Worm (Caenorhabditis elegans) whole organism, L4/young adult: ENCODE data around the gene tag-322.

ENCODE experiments used
- W03F9.2 ChIP-seq: fragments of 150-350 bp; optimal IDR thresholded peaks from 2 replicates; lab custom pipeline; 2014; ENCODE audit warnings: missing biosample characterization, missing genetic modification characterization
- dao-5 ChIP-seq: sonication (generic microtip); optimal IDR thresholded peaks from 2 replicates; lab custom pipeline; 2016; ENCODE audit warnings: missing genotype, missing genetic modification characterization, moderate library complexity, missing compliant biosample characterization
- him-1 ChIP-seq: sonication (generic microtip); optimal IDR thresholded peaks from 2 replicates; lab custom pipeline; 2016; ENCODE audit warnings: missing genotype, missing genetic modification reagents, missing genetic modification characterization, missing compliant biosample characterization

The tag-322 gene

DNA sequence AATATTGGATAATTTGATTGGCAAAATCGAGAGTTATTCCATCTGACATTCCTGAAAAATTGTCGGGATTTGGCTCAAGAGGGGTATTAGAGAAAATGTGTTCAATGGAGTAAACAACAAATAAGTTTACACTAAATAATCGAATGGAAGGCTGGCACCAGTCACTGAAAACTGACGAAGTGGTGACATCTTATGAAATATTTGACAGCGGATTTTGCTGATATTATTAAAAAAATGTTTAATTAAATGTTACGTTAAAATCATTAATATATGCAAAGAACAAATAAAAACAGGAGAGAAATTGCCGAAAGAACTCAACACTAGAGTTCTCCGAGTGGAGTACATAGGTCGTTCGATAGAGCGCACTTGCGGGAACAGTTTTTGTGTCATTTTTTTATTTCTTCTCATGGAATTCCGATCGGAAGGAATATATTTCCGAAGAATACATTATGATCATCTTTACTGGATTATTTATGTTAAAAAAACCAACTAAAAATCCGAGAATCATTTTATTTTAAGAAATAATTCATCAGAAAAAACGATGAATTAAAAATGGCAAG, at the start of gene tag-322:
tag-322 (minus strand) TSS at position 51 of the 560 bp plus-strand sequence.
- TF ChIP-seq W03F9.2 (tag; lab: Kevin White, UChicago) (peak; percentile 73), dao-5 (tag; lab: Kevin White, UChicago) (no peak)

DNA sequence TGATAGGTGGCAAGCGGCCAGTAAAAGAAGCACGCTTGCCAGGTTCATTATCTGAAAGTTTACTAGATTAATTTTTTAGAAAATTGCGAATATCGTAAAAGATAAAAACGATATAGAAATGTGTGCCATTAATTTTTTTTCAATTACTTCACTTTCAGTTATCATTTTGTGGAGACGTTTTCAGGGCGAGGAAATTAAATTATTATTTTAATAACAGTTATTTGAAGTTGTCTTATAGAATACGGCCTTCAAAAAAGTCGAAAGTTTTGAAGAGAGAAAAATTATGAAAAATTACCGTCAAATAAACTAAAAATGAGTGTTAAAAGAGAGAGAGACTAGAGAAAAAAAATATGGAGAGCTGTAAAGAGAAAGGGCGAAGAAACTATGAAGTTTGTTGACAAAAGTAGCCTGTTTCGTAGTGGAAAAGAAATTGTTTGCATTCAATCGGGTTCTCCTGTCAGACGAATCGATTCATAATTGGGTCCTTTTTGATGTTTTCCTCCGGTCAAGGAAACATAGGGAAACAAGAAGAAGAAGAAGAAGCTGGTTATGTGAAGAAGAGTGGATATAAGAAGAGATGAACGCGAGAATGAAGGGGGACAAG, 49.4 kb upstream of the tag-322 start, which contains the start of gene erp-44.2:
erp-44.2 (minus strand) TSS at position 51 of the 604 bp plus-strand sequence.
- TF ChIP-seq him-1 (tag; lab: Kevin White, UChicago) (no peak), dao-5 (tag; lab: Kevin White, UChicago) (no peak), W03F9.2 (tag; lab: Kevin White, UChicago) (no peak)

DNA sequence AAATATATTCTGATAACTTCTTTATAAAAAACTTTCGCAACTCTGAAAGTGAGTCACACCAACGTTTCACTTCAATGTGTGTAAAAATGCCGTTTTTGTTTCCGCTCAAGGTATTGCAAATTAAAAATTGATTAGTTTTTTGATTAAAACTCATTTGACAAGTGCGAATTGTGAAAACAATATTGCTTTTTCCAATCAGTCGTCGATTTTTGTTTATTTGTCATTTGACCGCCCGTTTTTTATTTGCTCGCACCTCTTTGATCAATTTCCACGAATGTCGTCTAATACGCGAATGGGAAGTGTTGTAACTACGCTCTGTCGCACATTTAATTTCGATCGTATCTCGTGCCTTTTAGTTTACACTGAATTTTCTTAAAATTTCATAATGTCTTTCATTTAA, 44.8 kb upstream of the tag-322 start, which contains the start of gene mvb-12:
mvb-12 (plus strand) TSS at position 375 of the 400 bp plus-strand sequence.
- TF ChIP-seq W03F9.2 (tag; lab: Kevin White, UChicago) (no peak), dao-5 (tag; lab: Kevin White, UChicago) (no peak), him-1 (tag; lab: Kevin White, UChicago) (no peak)

DNA sequence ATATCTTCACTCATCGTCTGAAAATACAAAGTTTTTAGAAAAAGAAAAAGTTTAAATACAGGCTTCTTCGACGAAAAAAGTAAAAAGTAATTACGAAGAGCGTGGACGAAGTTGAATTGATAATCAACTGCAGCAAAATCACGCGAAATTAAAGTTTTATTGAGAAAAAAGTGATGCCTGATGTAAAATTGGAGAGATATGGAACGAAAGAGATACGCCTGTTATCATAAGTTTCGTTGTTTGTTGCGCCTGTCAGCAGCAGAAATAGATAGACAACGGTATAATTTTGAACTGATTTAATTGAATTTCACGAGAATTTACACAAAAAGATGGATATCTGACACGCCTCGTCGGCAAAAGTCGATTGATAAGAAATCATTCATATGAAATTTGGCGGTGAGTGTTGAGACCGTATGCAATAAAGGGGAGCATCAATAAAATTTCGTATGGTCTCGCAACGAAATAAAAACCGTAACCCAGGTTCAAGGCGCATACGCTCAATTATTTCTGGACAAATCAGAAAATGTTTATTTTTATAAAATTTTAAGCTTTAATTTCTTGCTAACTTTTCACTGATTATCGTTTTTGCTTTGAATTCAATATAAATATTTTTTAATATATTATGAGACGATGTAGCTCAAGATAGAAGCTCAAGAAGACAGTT, 44.1 kb upstream of the tag-322 start, which contains the start of gene C06A6.4:
C06A6.4 (minus strand) TSS at position 24 of the 664 bp plus-strand sequence.
- TF ChIP-seq him-1 (tag; lab: Kevin White, UChicago) (no peak), W03F9.2 (tag; lab: Kevin White, UChicago) (peak; percentile 61)

DNA sequence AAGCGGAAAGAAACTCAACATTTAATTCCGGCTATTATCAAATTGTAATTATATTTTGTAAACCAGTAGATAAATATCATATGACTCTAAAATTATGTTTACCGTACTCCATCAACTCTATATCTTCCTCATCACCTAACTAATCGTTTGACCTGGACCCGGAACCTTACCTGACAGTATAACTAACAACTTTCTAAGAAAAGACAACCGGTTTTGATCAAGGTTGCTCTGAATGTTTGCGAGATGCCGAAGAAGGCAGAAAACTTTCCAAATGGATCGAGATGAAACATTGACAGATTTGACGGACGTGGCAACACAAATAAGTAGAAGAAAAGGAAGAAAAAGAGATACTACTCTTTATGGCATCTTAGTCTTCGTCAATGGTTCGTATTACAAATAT, 39.3 kb upstream of the tag-322 start:
- TF ChIP-seq him-1 (tag; lab: Kevin White, UChicago) (no peak), dao-5 (tag; lab: Kevin White, UChicago) (no peak), W03F9.2 (tag; lab: Kevin White, UChicago) (no peak)

DNA sequence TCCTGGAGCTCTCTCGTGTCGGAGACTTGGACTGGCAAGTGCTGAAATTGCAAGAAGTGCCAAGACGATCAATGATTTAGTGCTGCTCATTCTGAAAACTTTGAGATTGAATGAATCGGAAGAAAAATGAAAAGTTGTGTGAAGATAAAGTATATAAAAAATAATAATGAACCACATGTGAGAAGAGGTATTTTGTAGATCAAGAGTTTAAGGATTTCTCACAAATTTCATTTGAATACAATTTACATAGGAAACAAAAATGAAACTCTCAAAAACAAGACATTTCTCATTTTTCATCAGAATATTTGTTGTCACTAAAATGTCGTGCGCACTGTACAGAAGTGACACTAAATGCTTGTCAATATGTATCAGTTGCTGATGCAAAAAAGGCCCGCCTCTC, 37.2 kb upstream of the tag-322 start, which contains the start of gene T14A8.2:
T14A8.2 (minus strand) TSS at position 101 of the 400 bp plus-strand sequence.
- TF ChIP-seq W03F9.2 (tag; lab: Kevin White, UChicago) (no peak), dao-5 (tag; lab: Kevin White, UChicago) (no peak), him-1 (tag; lab: Kevin White, UChicago) (no peak)

DNA sequence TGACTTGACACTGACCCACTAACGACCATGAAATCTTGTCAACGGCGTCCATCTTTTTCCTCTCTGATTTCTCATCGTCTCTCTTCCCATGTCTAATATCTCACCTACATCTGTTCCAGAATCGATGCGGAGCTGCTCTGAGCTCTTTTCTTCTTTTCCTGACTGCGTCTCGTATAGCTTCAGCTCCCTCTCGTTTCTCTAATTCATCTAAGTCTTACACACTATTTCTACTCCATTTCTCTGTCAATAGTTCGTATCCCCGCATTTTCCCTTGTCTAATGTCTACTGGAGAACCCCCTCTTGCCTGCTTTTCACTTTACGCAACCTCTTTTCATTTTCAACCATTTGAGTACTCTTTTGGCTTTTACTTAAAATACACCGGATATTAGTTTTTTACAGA, 32.5 kb upstream of the tag-322 start, which contains the start of gene ric-3:
ric-3 (plus strand) TSS at position 400 of the 400 bp plus-strand sequence.
- no peak for TF ChIP-seq W03F9.2 (tag; lab: Kevin White, UChicago)
- TF ChIP-seq dao-5 (tag; lab: Kevin White, UChicago): no peak
- TF ChIP-seq him-1 (tag; lab: Kevin White, UChicago): no peak

DNA sequence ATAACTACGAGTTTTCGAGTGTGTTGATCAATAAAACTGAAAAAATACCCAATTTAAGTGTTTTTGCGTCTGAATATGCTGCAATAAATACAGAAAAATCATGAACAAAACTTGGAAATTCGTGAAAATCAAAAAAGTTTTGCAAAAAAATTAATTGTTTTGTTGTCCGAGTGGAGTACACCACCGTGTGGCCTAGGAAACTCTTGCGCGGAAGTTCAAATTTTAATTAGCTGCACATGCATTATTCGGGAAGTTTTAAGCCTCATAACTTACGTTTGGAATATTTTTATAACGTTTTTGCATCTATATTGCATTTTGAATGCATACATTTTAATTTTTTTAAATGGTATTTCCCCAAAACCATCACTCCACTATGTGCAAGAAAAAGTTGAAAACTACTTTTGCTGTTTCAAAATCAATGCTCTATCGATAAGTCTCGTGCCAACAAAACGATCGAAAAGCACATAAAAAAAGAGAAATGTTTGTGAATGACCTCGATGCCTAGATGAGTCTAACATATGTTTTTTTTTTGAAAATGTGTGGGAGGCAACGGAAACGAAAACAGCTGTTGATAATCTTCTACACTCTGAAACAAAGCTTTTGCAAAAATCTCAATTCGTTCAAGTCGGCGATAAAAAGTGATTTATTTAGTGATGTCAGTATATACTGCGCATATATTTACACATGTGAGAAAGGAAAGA, 31.2 kb upstream of the tag-322 start:
- TF ChIP-seq dao-5 (tag; lab: Kevin White, UChicago) (no peak), W03F9.2 (tag; lab: Kevin White, UChicago) (peak; percentile 21), him-1 (tag; lab: Kevin White, UChicago) (no peak)

DNA sequence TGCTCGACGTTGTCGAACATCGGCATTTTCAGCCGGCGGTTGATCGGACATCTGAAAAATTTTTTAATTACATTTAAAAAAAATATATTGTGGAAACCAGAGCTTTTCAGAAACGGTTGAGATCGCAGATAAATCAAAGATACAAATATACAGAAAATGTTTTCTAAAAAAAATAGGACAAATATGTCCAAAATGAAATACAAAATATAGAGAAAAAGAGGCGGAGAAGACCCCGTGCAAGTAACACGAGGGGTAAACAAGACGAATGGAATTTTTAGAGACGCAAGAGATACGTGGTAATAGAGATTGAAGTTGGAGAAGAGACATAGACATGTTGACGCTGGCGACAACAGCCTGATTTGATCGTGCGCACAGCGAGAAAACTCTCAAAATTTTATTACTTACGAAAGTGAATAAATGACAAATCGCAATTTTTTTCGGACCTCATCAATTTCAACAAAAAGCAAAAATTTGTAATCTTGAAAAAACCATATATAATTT, 30.4 kb upstream of the tag-322 start, which contains the start of gene cdgs-1:
cdgs-1 (minus strand) TSS at position 51 of the 501 bp plus-strand sequence.
- TF ChIP-seq dao-5 (tag; lab: Kevin White, UChicago) (no peak), him-1 (tag; lab: Kevin White, UChicago) (no peak), W03F9.2 (tag; lab: Kevin White, UChicago) (no peak)

DNA sequence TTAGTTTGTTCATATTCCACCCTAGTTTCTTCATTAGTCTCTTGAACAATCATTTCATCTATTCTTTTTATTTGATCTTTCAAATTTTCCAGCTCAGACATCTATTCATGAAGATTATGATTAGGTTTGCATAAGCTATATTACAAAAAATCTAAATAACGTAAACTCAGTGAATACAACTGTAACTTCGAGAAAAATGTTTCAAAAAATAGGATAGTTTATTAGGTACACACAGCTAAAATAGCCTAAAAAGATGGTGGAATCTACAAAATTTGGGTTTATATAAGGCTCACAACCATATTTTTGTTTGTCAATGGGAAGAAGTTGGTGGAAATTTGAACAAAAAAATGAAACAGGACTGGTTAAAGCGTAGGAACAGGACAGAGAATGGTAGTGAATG, 27.4 kb upstream of the tag-322 start, which contains the start of gene zgpa-1:
zgpa-1 (minus strand) TSS at position 101 of the 400 bp plus-strand sequence.
- TF ChIP-seq W03F9.2 (tag; lab: Kevin White, UChicago): no peak
- TF ChIP-seq him-1 (tag; lab: Kevin White, UChicago): no peak
- TF ChIP-seq dao-5 (tag; lab: Kevin White, UChicago): no peak

DNA sequence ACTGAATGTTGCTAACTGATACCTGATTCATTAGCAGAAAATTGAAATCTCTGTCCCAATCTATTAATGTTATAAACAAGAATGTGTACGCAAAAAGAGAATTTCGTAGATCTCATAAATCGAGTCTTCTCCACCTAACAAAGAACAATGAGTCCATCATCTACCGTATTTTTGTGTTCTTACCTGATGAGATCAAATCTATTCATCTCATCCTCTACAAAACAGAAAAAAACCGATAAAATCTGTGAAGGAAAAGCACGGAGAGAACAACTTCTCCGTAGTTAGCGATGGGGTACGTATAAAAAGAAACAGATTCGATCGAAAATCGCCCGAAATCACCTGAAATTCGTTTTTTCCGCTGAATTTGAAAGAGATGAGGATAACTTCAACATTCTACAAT, 23.2 kb upstream of the tag-322 start, which contains the start of gene C33H5.1:
C33H5.1 (plus strand) TSS at position 330 of the 400 bp plus-strand sequence.
- TF ChIP-seq W03F9.2 (tag; lab: Kevin White, UChicago) (no peak), him-1 (tag; lab: Kevin White, UChicago) (no peak), dao-5 (tag; lab: Kevin White, UChicago) (no peak)

DNA sequence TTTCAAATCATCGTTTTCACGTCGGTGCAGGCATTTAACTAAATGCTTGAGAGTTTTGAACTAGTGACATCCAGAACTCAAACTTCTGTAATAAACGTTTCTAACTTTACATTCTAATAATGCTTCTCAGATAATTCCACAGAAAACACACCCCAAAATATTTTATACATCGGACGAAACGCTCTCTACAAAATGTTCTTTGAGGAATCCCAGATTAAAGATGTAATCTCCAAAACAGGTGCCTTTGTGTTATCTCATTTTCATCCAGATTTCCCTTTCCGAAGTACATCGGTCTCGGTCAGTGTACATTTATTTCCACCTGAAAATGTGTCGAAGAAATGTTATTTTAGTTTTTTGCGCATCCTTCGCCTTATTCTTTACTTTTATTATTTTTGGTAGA, 19.4 kb upstream of the tag-322 start, which contains the start of gene C33H5.2:
C33H5.2 (plus strand) TSS at position 301 of the 400 bp plus-strand sequence.
- TF ChIP-seq W03F9.2 (tag; lab: Kevin White, UChicago) (no peak), dao-5 (tag; lab: Kevin White, UChicago) (no peak), him-1 (tag; lab: Kevin White, UChicago) (no peak)
